Worm (Caenorhabditis elegans): ENCODE results near the gene pipp-4P.

The pipp-4P gene

ce11 chrIII:2780793-2781192, 38.3 kb upstream of the pipp-4P start, which contains the start of gene Y71H2AM.6 (continued):
- TF ChIP-seq isw-1 (GFP tag; IDR thresholded peaks at IDR 0.05): peak; percentile 45
- TF ChIP-seq skn-1 (tag; optimal IDR thresholded peaks at IDR 0.05): peak; percentile 18
- TF ChIP-seq C34B4.2 (tag; optimal IDR thresholded peaks at IDR 0.05): no peak
- TF ChIP-seq ztf-11 (tag; optimal IDR thresholded peaks at IDR 0.05): no peak
- no peak for TF ChIP-seq fkh-10 (GFP tag; optimal IDR thresholded peaks at IDR 0.05)
- TF ChIP-seq pax-3 (tag; optimal IDR thresholded peaks at IDR 0.05): peak; percentile 17
- peak; percentile 23 for TF ChIP-seq lin-15B (tag; optimal IDR thresholded peaks at IDR 0.05)
- TF ChIP-seq dpl-1 (GFP tag; optimal IDR thresholded peaks at IDR 0.05): peak; percentile 59 to 81 (median 67)
- no peak for TF ChIP-seq unc-62 (GFP tag; optimal IDR thresholded peaks at IDR 0.05)
- no peak for TF ChIP-seq egl-13 (tag; optimal IDR thresholded peaks at IDR 0.05)
- no peak for TF ChIP-seq nhr-85 (tag)
- peak; percentile 39 for TF ChIP-seq nhr-20 (tag; optimal IDR thresholded peaks at IDR 0.05)
- TF ChIP-seq jun-1 (tag; optimal IDR thresholded peaks at IDR 0.05): no peak
- TF ChIP-seq hpl-2 (GFP tag; optimal IDR thresholded peaks at IDR 0.05): no peak
- peak; percentile 41 for TF ChIP-seq irx-1 (tag; optimal IDR thresholded peaks at IDR 0.05)
- peak in 2 of 3 experiments; percentile 43 to 45 for TF ChIP-seq ceh-82 (tag; optimal IDR thresholded peaks at IDR 0.05)
- no peak for TF ChIP-seq egl-27 (tag; optimal IDR thresholded peaks at IDR 0.05)
- TF ChIP-seq nhr-76 (tag; optimal IDR thresholded peaks at IDR 0.05): no peak
- peak; percentile 20 for TF ChIP-seq aly-2 (tag; optimal IDR thresholded peaks at IDR 0.05)
- no peak for TF ChIP-seq Y116A8C.19 (tag; optimal IDR thresholded peaks at IDR 0.05; ENCODE audit: borderline replicate concordance)
- TF ChIP-seq xbp-1 (tag; optimal IDR thresholded peaks at IDR 0.05): peak; percentile 57
- peak; percentile 36 for TF ChIP-seq dsc-1 (tag; optimal IDR thresholded peaks at IDR 0.05)
- TF ChIP-seq blmp-1 (tag; optimal IDR thresholded peaks at IDR 0.05): peak; percentile 94
- TF ChIP-seq ceh-63 (GFP tag; optimal IDR thresholded peaks at IDR 0.05): no peak
- peak; percentile 38 for TF ChIP-seq nhr-90 (tag; optimal IDR thresholded peaks at IDR 0.05; ENCODE audit: poor library complexity)
- TF ChIP-seq lin-14 (GFP tag; optimal IDR thresholded peaks at IDR 0.05): peak; percentile 41
- TF ChIP-seq nhr-12 (tag; optimal IDR thresholded peaks at IDR 0.05): no peak
- no peak for TF ChIP-seq aha-1 (tag; optimal IDR thresholded peaks at IDR 0.05)
- TF ChIP-seq C04F5.9 (tag; optimal IDR thresholded peaks at IDR 0.05): peak; percentile 36
- no peak for TF ChIP-seq elt-2 (tag; optimal IDR thresholded peaks at IDR 0.05)
- no peak for TF ChIP-seq pag-3 (tag; optimal IDR thresholded peaks at IDR 0.05; ENCODE audit: borderline replicate concordance, insufficient read depth)
- TF ChIP-seq ama-1 (optimal IDR thresholded peaks at IDR 0.05): no peak
- no peak for TF ChIP-seq grh-1 (GFP tag; IDR thresholded peaks at IDR 0.05)
- no peak for TF ChIP-seq rnt-1 (tag; optimal IDR thresholded peaks at IDR 0.05)
- peak; percentile 57 for TF ChIP-seq swsn-7 (tag; optimal IDR thresholded peaks at IDR 0.05)
- no peak for TF ChIP-seq sox-4 (tag; optimal IDR thresholded peaks at IDR 0.05)
- no peak for TF ChIP-seq hlh-17 (GFP tag; optimal IDR thresholded peaks at IDR 0.05; ENCODE audit: borderline replicate concordance)
- no peak for TF ChIP-seq ceh-88 (GFP tag; IDR thresholded peaks at IDR 0.05)
- no peak for TF ChIP-seq tlp-1 (tag; optimal IDR thresholded peaks at IDR 0.05)
- no peak for TF ChIP-seq unc-98 (GFP tag; IDR thresholded peaks at IDR 0.05)
- TF ChIP-seq fkh-4 (tag; optimal IDR thresholded peaks at IDR 0.05; ENCODE audit: borderline replicate concordance): no peak
- peak; percentile 52 to 67 for TF ChIP-seq efl-1 (optimal IDR thresholded peaks at IDR 0.05)
- TF ChIP-seq efl-1 (GFP tag; optimal IDR thresholded peaks at IDR 0.05 in 1 of 2): peak; percentile 74 to 95
- no peak for TF ChIP-seq nhr-77 (tag; optimal IDR thresholded peaks at IDR 0.05)
- TF ChIP-seq nhr-71 (tag; optimal IDR thresholded peaks at IDR 0.05): peak; percentile 59
- TF ChIP-seq fos-1 (tag; optimal IDR thresholded peaks at IDR 0.05): peak; percentile 23
- TF ChIP-seq lin-13 (GFP tag; optimal IDR thresholded peaks at IDR 0.05): no peak
- TF ChIP-seq mab-9 (GFP tag; IDR thresholded peaks at IDR 0.05): no peak
- TF ChIP-seq lin-35 (GFP tag; optimal IDR thresholded peaks at IDR 0.05): peak; percentile 62 to 73
- TF ChIP-seq ceh-8 (GFP tag; optimal IDR thresholded peaks at IDR 0.05): no peak
- no peak for TF ChIP-seq nhr-11 (tag; optimal IDR thresholded peaks at IDR 0.05)
- TF ChIP-seq snu-23 (GFP tag; optimal IDR thresholded peaks at IDR 0.05): peak; percentile 68
- TF ChIP-seq nhr-47 (tag; optimal IDR thresholded peaks at IDR 0.05): peak; percentile 69

Measured in whole organism, L1 larva.